Worm (Caenorhabditis elegans): ENCODE results near the gene F55G7.5.

DNA sequence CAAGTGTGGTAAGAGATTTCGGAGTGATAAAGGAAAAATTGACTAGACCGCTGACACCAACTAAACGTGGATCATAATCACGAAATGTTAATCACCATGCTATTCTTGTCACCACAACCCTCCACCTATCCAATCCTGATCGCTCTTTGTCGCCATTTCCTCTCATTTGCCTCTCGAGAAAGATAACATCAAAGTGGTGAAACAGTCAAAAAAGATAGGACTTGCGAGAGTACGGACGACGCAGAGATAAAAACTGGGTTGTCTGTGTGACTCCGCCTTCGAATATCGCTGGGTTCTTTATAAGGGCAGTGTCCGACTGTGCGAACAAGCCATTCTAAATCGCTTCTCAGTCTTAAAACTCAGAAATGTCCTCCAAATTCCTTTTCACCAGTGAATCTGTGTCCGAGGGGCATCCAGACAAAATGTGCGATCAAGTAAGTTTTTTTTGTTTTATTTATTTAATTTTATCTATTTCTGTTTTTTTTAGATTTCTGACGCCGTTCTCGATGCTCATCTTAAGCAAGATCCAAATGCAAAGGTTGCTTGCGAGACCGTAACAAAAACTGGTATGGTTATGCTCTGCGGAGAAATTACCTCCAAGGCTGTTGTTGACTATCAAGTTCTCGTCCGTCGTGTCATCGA, 27.1 kb upstream of the F55G7.5 start, which contains the start of gene sams-1:
- TF ChIP-seq mcd-1 (GFP tag; IDR thresholded peaks at IDR 0.05) (no peak), tbp1 (GFP tag; optimal IDR thresholded peaks at IDR 0.05) (no peak)
